Fruit fly (Drosophila melanogaster) whole organism, pupa: ENCODE results near the gene Vps16A.
A peak's percentile ranks its signal among the peaks of the same experiment; 100 is the strongest.

Experiments
- CG10348 ChIP-seq: fragments of 200-800 bp; sonication (Bioruptor generic); IDR thresholded peaks from 2 replicates; pipeline ENCODE4 v1.3.6; 2022; ENCODE audit warnings: missing biosample characterization, missing genetic modification characterization
- CG12605 ChIP-seq: fragments of 200-800 bp; sonication (Bioruptor generic); IDR thresholded peaks from 2 replicates; pipeline ENCODE4 v1.3.6; 2022; ENCODE audit warnings: missing biosample characterization, missing genetic modification characterization
- CG13204 ChIP-seq: fragments of 200-800 bp; sonication (Bioruptor generic); optimal IDR thresholded peaks from 2 replicates; lab custom pipeline; 2018; ENCODE audit warnings: missing biosample characterization, mild to moderate bottlenecking, missing genetic modification characterization, moderate library complexity
- CG14655 ChIP-seq: fragments of 200-800 bp; sonication (Bioruptor generic); optimal IDR thresholded peaks from 3 replicates; lab custom pipeline; 2017; ENCODE audit warnings: mild to moderate bottlenecking, missing biosample characterization, missing genetic modification reagents, missing genetic modification characterization
- CG15710 ChIP-seq: fragments of 200-800 bp; sonication (Bioruptor generic); optimal IDR thresholded peaks from 2 replicates; lab custom pipeline; 2018; ENCODE audit warnings: missing biosample characterization, mild to moderate bottlenecking, missing genetic modification characterization, moderate library complexity
- CG17806 ChIP-seq: fragments of 200-800 bp; sonication (Bioruptor generic); optimal IDR thresholded peaks from 2 replicates; lab custom pipeline; 2018; ENCODE audit warnings: missing biosample characterization, mild to moderate bottlenecking, missing genetic modification characterization, moderate library complexity
- CG32121 ChIP-seq: fragments of 200-800 bp; sonication (Bioruptor generic); IDR thresholded peaks from 2 replicates; pipeline ENCODE4 v1.3.6; 2022; ENCODE audit warnings: missing biosample characterization, missing genetic modification characterization
- CG34367 ChIP-seq: fragments of 200-800 bp; sonication (Bioruptor generic); optimal IDR thresholded peaks from 2 replicates; lab custom pipeline; 2018; ENCODE audit warnings: missing biosample characterization, mild to moderate bottlenecking, missing genetic modification characterization
- CG4496 ChIP-seq: fragments of 200-800 bp; sonication (Bioruptor generic); IDR thresholded peaks from 3 replicates; pipeline ENCODE4 v1.3.6; 2022; ENCODE audit warnings: missing biosample characterization, missing genetic modification characterization
- CG8159 ChIP-seq: fragments of 200-800 bp; sonication (Bioruptor generic); optimal IDR thresholded peaks from 3 replicates; lab custom pipeline; 2018; ENCODE audit warnings: missing biosample characterization, mild to moderate bottlenecking, missing genetic modification characterization, moderate library complexity
- CG8301 ChIP-seq: fragments of 200-800 bp; sonication (Bioruptor generic); optimal IDR thresholded peaks from 2 replicates; lab custom pipeline; 2018; ENCODE audit warnings: missing biosample characterization, mild to moderate bottlenecking, missing genetic modification characterization
- CG9948 ChIP-seq: fragments of 200-800 bp; sonication (Bioruptor generic); optimal IDR thresholded peaks from 2 replicates; lab custom pipeline; 2018; ENCODE audit warnings: missing biosample characterization, mild to moderate bottlenecking, missing genetic modification characterization, moderate library complexity
- D1 ChIP-seq: fragments of 200-800 bp; sonication (Bioruptor generic); optimal IDR thresholded peaks from 2 replicates; lab custom pipeline; 2018; ENCODE audit warnings: missing biosample characterization, mild to moderate bottlenecking, missing genetic modification characterization, moderate library complexity
- EcR ChIP-seq: fragments of 200-800 bp; sonication (Bioruptor generic); optimal IDR thresholded peaks from 3 replicates; lab custom pipeline; 2019; ENCODE audit warnings: missing biosample characterization, missing genetic modification characterization, mild to moderate bottlenecking, moderate library complexity, missing genetic modification reagents
- Ets98B ChIP-seq: fragments of 200-800 bp; sonication (Bioruptor generic); IDR thresholded peaks from 2 replicates; pipeline ENCODE4 v1.3.6; 2022; ENCODE audit warnings: missing biosample characterization, missing genetic modification characterization
- Pif1A ChIP-seq: fragments of 200-800 bp; sonication (Bioruptor generic); optimal IDR thresholded peaks from 3 replicates; lab custom pipeline; 2016; ENCODE audit warnings: missing biosample characterization, missing genetic modification characterization
- Pif1B ChIP-seq: fragments of 200-800 bp; sonication (Bioruptor generic); optimal IDR thresholded peaks from 3 replicates; lab custom pipeline; 2016; ENCODE audit warnings: missing biosample characterization, missing genetic modification characterization
- Snoo ChIP-seq: fragments of 200-800 bp; sonication (Bioruptor generic); optimal IDR thresholded peaks from 3 replicates; lab custom pipeline; 2017; ENCODE audit warnings: missing biosample characterization, mild to moderate bottlenecking, missing genetic modification characterization, inconsistent platforms
- fd96Ca ChIP-seq: fragments of 200-800 bp; sonication (Bioruptor generic); IDR thresholded peaks from 3 replicates; pipeline ENCODE4 v1.3.6; 2022; ENCODE audit warnings: missing biosample characterization, missing genetic modification characterization
- gl ChIP-seq: fragments of 200-800 bp; sonication (Bioruptor generic); optimal IDR thresholded peaks from 2 replicates; lab custom pipeline; 2018; ENCODE audit warnings: missing biosample characterization, mild to moderate bottlenecking, missing genetic modification characterization
- rn ChIP-seq: fragments of 200-800 bp; sonication (Bioruptor generic); IDR thresholded peaks from 2 replicates; pipeline ENCODE4 v1.3.6; 2022; ENCODE audit warnings: missing biosample characterization, missing genetic modification characterization

The Vps16A gene

dm6 chr3R:9246366-9246765, 20.5 kb upstream of the Vps16A start, which contains the start of gene CG8420:
TSS of gene CG8420 (plus strand) at chr3R:9246649.
- TF ChIP-seq Pif1A (GFP tag; lab: Kevin White, UChicago) (no peak), Snoo (tag; lab: Kevin White, UChicago) (no peak), rn (no peak), CG10348 (GFP tag; lab: Robert Waterston, UW) (no peak)
- TF ChIP-seq, all 21 proteins: peak for 0

- TF ChIP-seq CG10348 (GFP tag; lab: Robert Waterston, UW) (no peak), D1 (peak; percentile 94), CG13204 (GFP tag; lab: Kevin White, UChicago) (peak; percentile 29), CG12605 (GFP tag; lab: Robert Waterston, UW) (peak; percentile 81), Pif1A (GFP tag; lab: Kevin White, UChicago) (peak; percentile 87), Pif1B (GFP tag; lab: Kevin White, UChicago) (peak; percentile 69), CG8301 (tag; lab: Kevin White, UChicago) (peak; percentile 90), CG9948 (peak; percentile 72), CG17806 (peak; percentile 81), CG4496 (GFP tag; lab: Robert Waterston, UW) (peak; percentile 68), Ets98B (peak; percentile 77), CG34367 (tag; lab: Kevin White, UChicago) (peak; percentile 67), fd96Ca (GFP tag; lab: Robert Waterston, UW) (no peak), CG32121 (GFP tag; lab: Robert Waterston, UW) (0 out of 2 replicates have a peak, but pooled peaks have one; percentile 31), Snoo (tag; lab: Kevin White, UChicago) (peak; percentile 81), CG14655 (peak; percentile 90), gl (tag; lab: Kevin White, UChicago) (peak; percentile 50), EcR (GFP tag; lab: Kevin White, UChicago) (peak; percentile 36), CG15710 (peak; percentile 71), rn (no peak), CG8159 (tag; lab: Kevin White, UChicago) (peak; percentile 80)
These were observed 19.8 kb upstream of the Vps16A start for dm6 chr3R:9246879-9247621.

dm6 chr3R:9249025-9249735, 17.6 kb upstream of the Vps16A start:
- peak; percentile 11 for TF ChIP-seq CG17806
- TF ChIP-seq CG15710, result peak; percentile 38
- TF ChIP-seq D1, result no peak
- no peak for TF ChIP-seq CG34367 (tag; lab: Kevin White, UChicago)
- no peak for TF ChIP-seq Ets98B
- TF ChIP-seq CG9948, result no peak
- TF ChIP-seq fd96Ca (GFP tag; lab: Robert Waterston, UW), result no peak
- TF ChIP-seq rn, result no peak
- TF ChIP-seq Pif1A (GFP tag; lab: Kevin White, UChicago), result no peak
- no peak for TF ChIP-seq Pif1B (GFP tag; lab: Kevin White, UChicago)
- no peak for TF ChIP-seq CG13204 (GFP tag; lab: Kevin White, UChicago)
- TF ChIP-seq CG8159 (tag; lab: Kevin White, UChicago), result peak; percentile 56
- no peak for TF ChIP-seq CG32121 (GFP tag; lab: Robert Waterston, UW)
- TF ChIP-seq CG4496 (GFP tag; lab: Robert Waterston, UW), result no peak
- no peak for TF ChIP-seq CG12605 (GFP tag; lab: Robert Waterston, UW)
- peak; percentile 36 for TF ChIP-seq Snoo (tag; lab: Kevin White, UChicago)
- TF ChIP-seq CG8301 (tag; lab: Kevin White, UChicago), result peak; percentile 61
- TF ChIP-seq CG10348 (GFP tag; lab: Robert Waterston, UW), result no peak
- peak; percentile 58 for TF ChIP-seq CG14655
- TF ChIP-seq gl (tag; lab: Kevin White, UChicago), result no peak
- peak; percentile 90 for TF ChIP-seq EcR (GFP tag; lab: Kevin White, UChicago)

dm6 chr3R:9249736-9250044, 17.1 kb upstream of the Vps16A start:
- TF ChIP-seq CG14655 (no peak), CG4496 (GFP tag; lab: Robert Waterston, UW) (no peak), CG8159 (tag; lab: Kevin White, UChicago) (no peak), Pif1A (GFP tag; lab: Kevin White, UChicago) (no peak), CG13204 (GFP tag; lab: Kevin White, UChicago) (no peak), CG34367 (tag; lab: Kevin White, UChicago) (no peak), CG8301 (tag; lab: Kevin White, UChicago) (no peak), fd96Ca (GFP tag; lab: Robert Waterston, UW) (no peak), rn (no peak)

- peak; percentile 67 for TF ChIP-seq CG15710
- no peak for TF ChIP-seq CG13204 (GFP tag; lab: Kevin White, UChicago)
- TF ChIP-seq CG17806, result peak; percentile 76
- peak; percentile 85 for TF ChIP-seq CG12605 (GFP tag; lab: Robert Waterston, UW)
- peak; percentile 93 for TF ChIP-seq CG4496 (GFP tag; lab: Robert Waterston, UW)
- peak; percentile 90 for TF ChIP-seq CG14655
- TF ChIP-seq Ets98B, result peak; percentile 91
- peak; percentile 47 for TF ChIP-seq gl (tag; lab: Kevin White, UChicago)
- TF ChIP-seq EcR (GFP tag; lab: Kevin White, UChicago), result no peak
- peak; percentile 77 for TF ChIP-seq CG9948
- peak; percentile 27; the same call in 1 of the 2 replicates for TF ChIP-seq rn
- TF ChIP-seq CG10348 (GFP tag; lab: Robert Waterston, UW), result no peak
- TF ChIP-seq Snoo (tag; lab: Kevin White, UChicago), result peak; percentile 81
- peak; percentile 85 for TF ChIP-seq CG8301 (tag; lab: Kevin White, UChicago)
- peak; percentile 66 for TF ChIP-seq CG8159 (tag; lab: Kevin White, UChicago)
- peak; percentile 71 for TF ChIP-seq Pif1B (GFP tag; lab: Kevin White, UChicago)
- peak; percentile 78 for TF ChIP-seq fd96Ca (GFP tag; lab: Robert Waterston, UW)
- peak; percentile 73 for TF ChIP-seq D1
- TF ChIP-seq Pif1A (GFP tag; lab: Kevin White, UChicago), result peak; percentile 77
- peak; percentile 61 for TF ChIP-seq CG34367 (tag; lab: Kevin White, UChicago)
- peak; percentile 84 for TF ChIP-seq CG32121 (GFP tag; lab: Robert Waterston, UW)
These were observed 16.0 kb upstream of the Vps16A start for dm6 chr3R:9250868-9251267.
